Fruit fly (Drosophila melanogaster) whole organism, wandering third instar larva: ENCODE measurements around the gene fbl.
A peak's percentile ranks its signal among the peaks of the same experiment; 100 is the strongest.

Source experiments
- Abd-B ChIP-seq: fragments of >200 bp; optimal IDR thresholded peaks from 2 replicates; lab custom pipeline; 2017; ENCODE audit warnings: missing biosample characterization, missing genetic modification characterization
- CG32264 ChIP-seq: fragments of 200-800 bp; sonication (Bioruptor generic); optimal IDR thresholded peaks from 2 replicates; lab custom pipeline; 2016; ENCODE audit warnings: missing biosample characterization, missing genetic modification characterization
- CG9705 ChIP-seq: fragments of 200-800 bp; sonication (Bioruptor generic); optimal IDR thresholded peaks from 2 replicates; lab custom pipeline; 2018; ENCODE audit warnings: missing biosample characterization, mild to moderate bottlenecking, missing genetic modification characterization
- CrebA ChIP-seq: fragments of 200-800 bp; sonication (Bioruptor generic); optimal IDR thresholded peaks from 2 replicates; lab custom pipeline; 2016; ENCODE audit warnings: missing biosample characterization, mild to moderate bottlenecking, missing genetic modification characterization, borderline replicate concordance
- Dfd ChIP-seq: fragments of >200 bp; optimal IDR thresholded peaks from 2 replicates; lab custom pipeline; 2017; ENCODE audit warnings: missing biosample characterization, missing genetic modification characterization
- Dif ChIP-seq: fragments of 200-275, 200-300 bp; sonication (Bioruptor generic); optimal IDR thresholded peaks from 2 replicates; lab custom pipeline; 2018; ENCODE audit warnings: missing biosample characterization, missing genetic modification characterization; ENCODE audit not compliant: partially characterized antibody
- GATAd ChIP-seq: sonication (Bioruptor generic); optimal IDR thresholded peaks from 2 replicates; lab custom pipeline; 2016; ENCODE audit warnings: missing biosample characterization, missing genetic modification characterization
- HLH106 ChIP-seq: fragments of 200-800 bp; optimal IDR thresholded peaks from 3 replicates; lab custom pipeline; 2019; ENCODE audit warnings: missing biosample characterization, mild to moderate bottlenecking, missing genetic modification characterization, moderate library complexity
- Hnf4 ChIP-seq: fragments of 200-800 bp; sonication (Bioruptor generic); optimal IDR thresholded peaks from 2 replicates; lab custom pipeline; 2016; ENCODE audit warnings: missing biosample characterization, mild to moderate bottlenecking, missing genetic modification characterization
- Hr78 ChIP-seq: fragments of >200 bp; optimal IDR thresholded peaks from 2 replicates; lab custom pipeline; 2017; ENCODE audit warnings: missing biosample characterization, missing genetic modification characterization
- Hr83 ChIP-seq: fragments of 200-300 bp; sonication (Bioruptor generic); optimal IDR thresholded peaks from 2 replicates; lab custom pipeline; 2016; ENCODE audit warnings: missing biosample characterization, mild to moderate bottlenecking, missing genetic modification characterization, moderate library complexity; ENCODE audit not compliant: poor library complexity, severe bottlenecking
- Jra ChIP-seq: sonication (Bioruptor generic); optimal IDR thresholded peaks from 2 replicates; lab custom pipeline; 2016; ENCODE audit warnings: missing biosample characterization, missing genetic modification characterization
- Mio ChIP-seq: sonication (Bioruptor generic); optimal IDR thresholded peaks from 2 replicates; lab custom pipeline; 2016; ENCODE audit warnings: missing biosample characterization, missing genetic modification characterization
- Myc ChIP-seq: fragments of >200 bp; optimal IDR thresholded peaks from 2 replicates; lab custom pipeline; 2017
- N ChIP-seq: fragments of >200 bp; optimal IDR thresholded peaks from 2 replicates; lab custom pipeline; 2018; ENCODE audit warnings: missing biosample characterization, missing external identifiers, missing genetic modification characterization
- OdsH ChIP-seq: fragments of 200-800 bp; sonication (Bioruptor generic); optimal IDR thresholded peaks from 2 replicates; lab custom pipeline; 2016; ENCODE audit warnings: missing biosample characterization, mild to moderate bottlenecking, missing genetic modification characterization
- Rel ChIP-seq, 2 experiments: fragments of 200-800 bp; sonication (Bioruptor generic) in 1 of 2; optimal IDR thresholded peaks; 2 replicates in 1 of 2; 3 replicates in 1 of 2; lab custom pipeline; 2016 to 2019; ENCODE audit warnings: mild to moderate bottlenecking in 2 of 2, missing biosample characterization in 2 of 2, missing genetic modification characterization in 2 of 2, moderate library complexity in 1 of 2
- Sp1 ChIP-seq: fragments of 200-800 bp; sonication (Bioruptor generic); optimal IDR thresholded peaks from 3 replicates; lab custom pipeline; 2019; ENCODE audit warnings: missing biosample characterization, mild to moderate bottlenecking, missing genetic modification characterization, moderate library complexity
- Vsx2 ChIP-seq: fragments of 200-300, 225-300 bp; sonication (Bioruptor generic); optimal IDR thresholded peaks from 2 replicates; lab custom pipeline; 2018; ENCODE audit warnings: missing biosample characterization, missing genetic modification characterization; ENCODE audit not compliant: partially characterized antibody
- br ChIP-seq: fragments of 200-800 bp; sonication (Bioruptor generic); optimal IDR thresholded peaks from 2 replicates; lab custom pipeline; 2016; ENCODE audit warnings: missing biosample characterization, missing genetic modification characterization
- brk ChIP-seq: fragments of 200-800 bp; sonication (Bioruptor generic); optimal IDR thresholded peaks from 2 replicates; lab custom pipeline; 2016; ENCODE audit warnings: missing biosample characterization, mild to moderate bottlenecking, missing genetic modification characterization
- dl ChIP-seq, 2 experiments: fragments of 175-275, 200-275 bp in 1 of 2; fragments of 200-275 bp in 1 of 2; sonication (Bioruptor generic); optimal IDR thresholded peaks; lab custom pipeline; 2018; ENCODE audit warnings: mild to moderate bottlenecking in 2 of 2, missing biosample characterization in 2 of 2, missing genetic modification characterization in 2 of 2, moderate library complexity in 2 of 2; ENCODE audit not compliant: partially characterized antibody in 2 of 2, insufficient read depth in 1 of 2
- dmrt93B ChIP-seq: fragments of 200-800 bp; sonication (Bioruptor generic); optimal IDR thresholded peaks from 2 replicates; lab custom pipeline; 2018; ENCODE audit warnings: missing biosample characterization, mild to moderate bottlenecking, missing genetic modification characterization
- dsf ChIP-seq: sonication (Bioruptor generic); optimal IDR thresholded peaks from 2 replicates; lab custom pipeline; 2016; ENCODE audit warnings: missing biosample characterization, missing genetic modification characterization, borderline replicate concordance
- ey ChIP-seq: fragments of 200-800 bp; sonication (Bioruptor generic); optimal IDR thresholded peaks from 2 replicates; lab custom pipeline; 2016; ENCODE audit warnings: missing biosample characterization, missing genetic modification characterization
- foxo ChIP-seq, 2 experiments: fragments of 200-800 bp; sonication (Bioruptor generic); optimal IDR thresholded peaks; 2 replicates in 1 of 2; 3 replicates in 1 of 2; lab custom pipeline; 2016 to 2017; ENCODE audit warnings: missing biosample characterization in 2 of 2, missing genetic modification characterization in 2 of 2
- fru ChIP-seq: fragments of 200-800 bp; sonication (Bioruptor generic); optimal IDR thresholded peaks from 3 replicates; lab custom pipeline; 2016; ENCODE audit warnings: missing biosample characterization, mild to moderate bottlenecking, missing genetic modification characterization
- h ChIP-seq: fragments of 200-800 bp; sonication (Bioruptor generic); optimal IDR thresholded peaks from 3 replicates; lab custom pipeline; 2016; ENCODE audit warnings: missing biosample characterization, mild to moderate bottlenecking, missing genetic modification characterization
- jim ChIP-seq: fragments of 175-275, 200-325 bp; sonication (Bioruptor generic); optimal IDR thresholded peaks from 2 replicates; lab custom pipeline; 2016; ENCODE audit warnings: missing biosample characterization, mild to moderate bottlenecking, missing genetic modification characterization
- lola ChIP-seq: fragments of >200 bp; optimal IDR thresholded peaks from 2 replicates; lab custom pipeline; 2017; ENCODE audit warnings: missing biosample characterization, missing genetic modification characterization
- pan ChIP-seq: fragments of >200 bp; optimal IDR thresholded peaks from 2 replicates; lab custom pipeline; 2017
- psq ChIP-seq: fragments of 200-800 bp; sonication (Bioruptor generic); optimal IDR thresholded peaks from 3 replicates; lab custom pipeline; 2017; ENCODE audit warnings: missing biosample characterization, mild to moderate bottlenecking, missing genetic modification characterization, moderate library complexity
- rgr ChIP-seq: fragments of 200-800 bp; sonication (Bioruptor generic); optimal IDR thresholded peaks from 3 replicates; lab custom pipeline; 2016; ENCODE audit warnings: missing biosample characterization, mild to moderate bottlenecking, missing genetic modification characterization
- sage ChIP-seq: fragments of 200-800 bp; sonication (Bioruptor generic); optimal IDR thresholded peaks from 2 replicates; lab custom pipeline; 2016; ENCODE audit warnings: missing biosample characterization, mild to moderate bottlenecking, missing genetic modification characterization
- sv ChIP-seq: fragments of 200-800 bp; sonication (Bioruptor generic); optimal IDR thresholded peaks from 3 replicates; lab custom pipeline; 2016; ENCODE audit warnings: missing biosample characterization, missing genetic modification characterization
- tai ChIP-seq: sonication (Bioruptor generic); optimal IDR thresholded peaks from 2 replicates; lab custom pipeline; 2016; ENCODE audit warnings: missing biosample characterization, missing genetic modification characterization
- usp ChIP-seq: fragments of >200 bp; optimal IDR thresholded peaks from 2 replicates; lab custom pipeline; 2017; ENCODE audit warnings: missing biosample characterization, missing genetic modification characterization
- woc ChIP-seq: sonication (Bioruptor generic); optimal IDR thresholded peaks from 2 replicates; lab custom pipeline; 2016; ENCODE audit warnings: missing biosample characterization, mild to moderate bottlenecking, missing genetic modification characterization

Gene fbl

dm6 chr3L:20347762-20348580 is 36.3 kb upstream of the fbl start, which contains the start of the genes Rbbp5 and eRF1:
Gene Rbbp5 (minus strand): TSS chr3L:20347942.
Gene eRF1 (plus strand): TSS chr3L:20348355.
- TF ChIP-seq GATAd (GFP tag; lab: Kevin White, UChicago) (no peak), Hr83 (GFP tag; lab: Kevin White, UChicago) (peak; percentile 70), Vsx2 (no peak), Mio (GFP tag; lab: Kevin White, UChicago) (no peak), dsf (peak; percentile 48), sage (GFP tag; lab: Kevin White, UChicago) (peak; percentile 54), Abd-B (GFP tag; lab: Kevin White, UChicago) (no peak), HLH106 (tag; lab: Kevin White, UChicago) (peak; percentile 81), OdsH (GFP tag; lab: Kevin White, UChicago) (peak; percentile 72), fru (peak; percentile 71), Myc (lab: Kevin White, UChicago) (peak; percentile 4), Sp1 (GFP tag; lab: Kevin White, UChicago) (peak; percentile 75), Rel (GFP tag; optimal IDR thresholded peaks at IDR 0.05; lab: Kevin White, UChicago) (no peak), Rel (tag; optimal IDR thresholded peaks at IDR 0.05; lab: Kevin White, UChicago) (no peak), ey (peak; percentile 60), psq (GFP tag; lab: Kevin White, UChicago) (peak; percentile 74), usp (GFP tag; lab: Kevin White, UChicago) (no peak), rgr (peak; percentile 71), h (peak; percentile 71), br (GFP tag; lab: Kevin White, UChicago) (peak; percentile 45), brk (GFP tag; lab: Kevin White, UChicago) (peak; percentile 83), lola (GFP tag; lab: Kevin White, UChicago) (no peak), foxo (GFP tag; optimal IDR thresholded peaks at IDR 0.05; lab: Kevin White, UChicago) (peak in 1 of 2 experiments; percentile 86), dl (GFP tag; optimal IDR thresholded peaks at IDR 0.05; lab: Kevin White, UChicago; ENCODE audit: insufficient read depth in 1 of 2, partially characterized antibody in 2 of 2) (no peak), Hr78 (GFP tag; lab: Kevin White, UChicago) (no peak), pan (lab: Kevin White, UChicago) (no peak), sv (GFP tag; lab: Kevin White, UChicago) (peak; percentile 83), Jra (GFP tag; lab: Kevin White, UChicago) (peak; percentile 82), Dif (GFP tag; lab: Kevin White, UChicago) (no peak), N (no peak), CG9705 (peak; percentile 39), CrebA (GFP tag; lab: Kevin White, UChicago) (no peak), CG32264 (no peak), woc (GFP tag; lab: Kevin White, UChicago) (peak; percentile 80), jim (GFP tag; lab: Kevin White, UChicago) (peak; percentile 42), Dfd (GFP tag; lab: Kevin White, UChicago) (no peak), Hnf4 (peak; percentile 82), dmrt93B (GFP tag; lab: Kevin White, UChicago) (no peak), tai (GFP tag; lab: Kevin White, UChicago) (peak; percentile 84)
- TF ChIP-seq, all 38 proteins: peak for 22

dm6 chr3L:20348581-20349093 is 35.6 kb upstream of the fbl start:
- no peak for TF ChIP-seq sage (GFP tag; lab: Kevin White, UChicago)
- TF ChIP-seq OdsH (GFP tag; lab: Kevin White, UChicago) = peak; percentile 31
- TF ChIP-seq Rel (GFP tag; optimal IDR thresholded peaks at IDR 0.05; lab: Kevin White, UChicago) = no peak
- peak; percentile 56 for TF ChIP-seq Rel (tag; optimal IDR thresholded peaks at IDR 0.05; lab: Kevin White, UChicago)
